Fruit fly (Drosophila melanogaster): ENCODE measurements around the gene sordd1.

sordd1 gene

dm6 chrX:15760447-15761297 lies 35.2 kb downstream of the sordd1 start, which contains the start of the genes Graf and mRpL3 (continued):
- TF ChIP-seq CG9727 (GFP tag; optimal IDR thresholded peaks at IDR 0.05) (no peak), chm (GFP tag; IDR thresholded peaks at IDR 0.05) (no peak), slbo (GFP tag; IDR thresholded peaks at IDR 0.05) (no peak), CG3847 (GFP tag; IDR thresholded peaks at IDR 0.05) (no peak), CG31441 (GFP tag; IDR thresholded peaks at IDR 0.05) (no peak), tup (GFP tag; optimal IDR thresholded peaks at IDR 0.05) (no peak), CG12104 (GFP tag; optimal IDR thresholded peaks at IDR 0.05) (no peak), HLH3B (GFP tag; IDR thresholded peaks at IDR 0.05) (no peak), Hr51 (GFP tag; optimal IDR thresholded peaks at IDR 0.05) (no peak), CG18599 (GFP tag; optimal IDR thresholded peaks at IDR 0.05) (no peak), lov (optimal IDR thresholded peaks at IDR 0.05) (no peak), lov (GFP tag; IDR thresholded peaks at IDR 0.05) (no peak), knrl (GFP tag; IDR thresholded peaks at IDR 0.05; ENCODE audit: partially characterized antibody) (peak; percentile 89), unpg (GFP tag; optimal IDR thresholded peaks at IDR 0.05) (no peak), D (optimal IDR thresholded peaks at IDR 0.05) (no peak), D (GFP tag; optimal IDR thresholded peaks at IDR 0.05) (no peak), Hsf (GFP tag; optimal IDR thresholded peaks at IDR 0.05) (peak; percentile 20), Hr39 (optimal IDR thresholded peaks at IDR 0.05) (no peak), CG5953 (GFP tag; IDR thresholded peaks at IDR 0.05) (no peak), CG10431 (GFP tag; optimal IDR thresholded peaks at IDR 0.05) (no peak), rib (GFP tag; IDR thresholded peaks at IDR 0.05) (no peak), gce (GFP tag; IDR thresholded peaks at IDR 0.05) (no peak), CG10565 (GFP tag; optimal IDR thresholded peaks at IDR 0.05) (no peak), hbn (GFP tag; IDR thresholded peaks at IDR 0.05; ENCODE audit: partially characterized antibody) (peak; percentile 77), CG10267 (tag; optimal IDR thresholded peaks at IDR 0.05) (no peak), Ssrp (tag; optimal IDR thresholded peaks at IDR 0.05) (no peak), stwl (tag; optimal IDR thresholded peaks at IDR 0.05) (peak; percentile 16), CG3163 (GFP tag; optimal IDR thresholded peaks at IDR 0.05) (no peak), CG1024 (GFP tag; IDR thresholded peaks at IDR 0.05) (peak; percentile 11; the same call in 1 of the 2 replicates), zfh1 (GFP tag; IDR thresholded peaks at IDR 0.05) (no peak), corto (GFP tag; optimal IDR thresholded peaks at IDR 0.05) (no peak), CG8924 (tag; optimal IDR thresholded peaks at IDR 0.05) (peak; percentile 30), CkIIα-i1 (GFP tag; IDR thresholded peaks at IDR 0.05) (no peak), pan (optimal IDR thresholded peaks at IDR 0.05) (no peak), pan (GFP tag; optimal IDR thresholded peaks at IDR 0.05 in 1 of 2, IDR thresholded peaks at IDR 0.05 in 1 of 2) (no peak), Ravus (GFP tag; IDR thresholded peaks at IDR 0.05) (no peak), CG4617 (GFP tag; optimal IDR thresholded peaks at IDR 0.05; ENCODE audit: borderline replicate concordance) (no peak), tna (GFP tag; IDR thresholded peaks at IDR 0.05; ENCODE audit: partially characterized antibody) (peak; percentile 93), ems (GFP tag; optimal IDR thresholded peaks at IDR 0.05) (no peak), vnd (GFP tag; IDR thresholded peaks at IDR 0.05; ENCODE audit: partially characterized antibody) (peak; percentile 90), CG14441 (GFP tag; IDR thresholded peaks at IDR 0.05) (0 out of 2 replicates have a peak, but pooled peaks have one; percentile 14), CG10654 (GFP tag; optimal IDR thresholded peaks at IDR 0.05) (no peak), pum (GFP tag; optimal IDR thresholded peaks at IDR 0.05) (no peak), bbx (GFP tag; IDR thresholded peaks at IDR 0.05; ENCODE audit: partially characterized antibody) (peak; percentile 96), CG8944 (GFP tag; optimal IDR thresholded peaks at IDR 0.05) (no peak), twi (tag; optimal IDR thresholded peaks at IDR 0.05) (no peak), CG4730 (GFP tag; IDR thresholded peaks at IDR 0.05) (no peak), HLH54F (GFP tag; optimal IDR thresholded peaks at IDR 0.05) (no peak), slou (GFP tag; optimal IDR thresholded peaks at IDR 0.05) (no peak), tap (tag; optimal IDR thresholded peaks at IDR 0.05) (no peak), Fer1 (GFP tag; optimal IDR thresholded peaks at IDR 0.05) (no peak)
